Worm (Caenorhabditis elegans) whole organism, L4 larva: ENCODE data around the gene Y45F10C.4.

ENCODE experiments used
- Y5F2A.4 ChIP-seq: fragments of 200-800 bp; sonication (Bioruptor generic); optimal IDR thresholded peaks from 2 replicates; lab custom pipeline; 2018; ENCODE audit warnings: mild to moderate bottlenecking, missing genetic modification characterization, missing compliant biosample characterization
- aly-2 ChIP-seq: sonication (generic microtip); optimal IDR thresholded peaks from 2 replicates; lab custom pipeline; 2018; ENCODE audit warnings: missing biosample characterization, missing genetic modification characterization
- ceh-28 ChIP-seq: fragments of 150-350 bp; optimal IDR thresholded peaks from 2 replicates; lab custom pipeline; 2014; ENCODE audit warnings: missing biosample characterization, missing genetic modification reagents, missing genetic modification characterization
- lir-3 ChIP-seq: sonication (generic microtip); optimal IDR thresholded peaks from 2 replicates; lab custom pipeline; 2016; ENCODE audit warnings: mild to moderate bottlenecking, missing genetic modification characterization, missing compliant biosample characterization
- mep-1 ChIP-seq: fragments of 150-350 bp; sonication (generic microtip); optimal IDR thresholded peaks from 3 replicates; lab custom pipeline; 2014; ENCODE audit warnings: missing biosample characterization, missing genetic modification characterization
- pha-4 ChIP-seq, 2 experiments: fragments of 150-350 bp in 1 of 2; fragments of 200-800 bp in 1 of 2; sonication (Bioruptor generic) in 1 of 2; IDR thresholded peaks in 1 of 2; optimal IDR thresholded peaks in 1 of 2; 2 replicates each; pipeline versions ENCODE4 v1.3.6 to Lab custom; 2014 to 2022; ENCODE audit warnings: missing genetic modification characterization in 2 of 2, missing genetic modification reagents in 2 of 2, missing biosample characterization in 1 of 2, missing compliant biosample characterization in 1 of 2
- unc-39 ChIP-seq: sonication (generic microtip); optimal IDR thresholded peaks from 2 replicates; lab custom pipeline; 2017; ENCODE audit warnings: missing biosample characterization, missing genetic modification characterization
- ztf-11 ChIP-seq: fragments of 150-350 bp; optimal IDR thresholded peaks from 2 replicates; lab custom pipeline; 2014; ENCODE audit warnings: missing biosample characterization, missing genetic modification characterization

- no peak for TF ChIP-seq pha-4 (GFP tag; IDR thresholded peaks at IDR 0.05; lab: Robert Waterston, UW)
- TF ChIP-seq pha-4 (tag; optimal IDR thresholded peaks at IDR 0.05; lab: Kevin White, UChicago): no peak
- no peak for TF ChIP-seq mep-1 (tag; lab: Kevin White, UChicago)
- TF ChIP-seq ztf-11: no peak
- TF ChIP-seq lir-3 (tag; lab: Kevin White, UChicago): no peak
- TF ChIP-seq Y5F2A.4 (GFP tag; lab: Kevin White, UChicago): no peak
- TF ChIP-seq ceh-28 (tag; lab: Kevin White, UChicago): no peak
- TF ChIP-seq aly-2 (tag; lab: Kevin White, UChicago): no peak
- no peak for TF ChIP-seq unc-39 (tag; lab: Kevin White, UChicago)
These were observed 14.9 kb downstream of the Y45F10C.4 start, which contains the start of gene C08F11.10 for ce11 chrIV:13649126-13649525.
